Worm (Caenorhabditis elegans) whole organism, late embryonic: Measurements from ENCODE around the gene C56C10.4.

Source experiments
- ceh-24 ChIP-seq: sonication (generic microtip); optimal IDR thresholded peaks from 2 replicates; lab custom pipeline; 2016; ENCODE audit warnings: mild to moderate bottlenecking, missing genetic modification characterization, missing compliant biosample characterization
- ceh-34 ChIP-seq: sonication (generic microtip); optimal IDR thresholded peaks from 2 replicates; lab custom pipeline; 2016; ENCODE audit warnings: mild to moderate bottlenecking, missing genetic modification characterization, missing compliant biosample characterization
- ceh-45 ChIP-seq: fragments of 200-800 bp; sonication (Bioruptor generic); IDR thresholded peaks from 2 replicates; pipeline ENCODE4 v1.3.6; 2022; ENCODE audit warnings: missing genetic modification reagents, missing genetic modification characterization, missing compliant biosample characterization
- gmeb-2 ChIP-seq: sonication (generic microtip); optimal IDR thresholded peaks from 2 replicates; lab custom pipeline; 2016; ENCODE audit warnings: missing genetic modification characterization, inconsistent platforms, missing compliant biosample characterization
- mec-3 ChIP-seq: sonication (generic microtip); optimal IDR thresholded peaks from 2 replicates; lab custom pipeline; 2016; ENCODE audit warnings: borderline replicate concordance, missing genetic modification characterization, missing compliant biosample characterization
- nhr-232 ChIP-seq: sonication (generic microtip); optimal IDR thresholded peaks from 2 replicates; lab custom pipeline; 2016; ENCODE audit warnings: missing genetic modification characterization, missing compliant biosample characterization
- pag-3 ChIP-seq: sonication (generic microtip); optimal IDR thresholded peaks from 2 replicates; lab custom pipeline; 2016; ENCODE audit warnings: missing compliant biosample characterization, missing genetic modification characterization, borderline replicate concordance
- tbx-7 ChIP-seq: sonication (generic microtip); optimal IDR thresholded peaks from 2 replicates; lab custom pipeline; 2016; ENCODE audit warnings: missing genotype, missing genetic modification characterization, missing compliant biosample characterization
- zip-5 ChIP-seq: sonication (generic microtip); optimal IDR thresholded peaks from 2 replicates; lab custom pipeline; 2016; ENCODE audit warnings: missing genetic modification characterization, missing compliant biosample characterization

The C56C10.4 gene

DNA sequence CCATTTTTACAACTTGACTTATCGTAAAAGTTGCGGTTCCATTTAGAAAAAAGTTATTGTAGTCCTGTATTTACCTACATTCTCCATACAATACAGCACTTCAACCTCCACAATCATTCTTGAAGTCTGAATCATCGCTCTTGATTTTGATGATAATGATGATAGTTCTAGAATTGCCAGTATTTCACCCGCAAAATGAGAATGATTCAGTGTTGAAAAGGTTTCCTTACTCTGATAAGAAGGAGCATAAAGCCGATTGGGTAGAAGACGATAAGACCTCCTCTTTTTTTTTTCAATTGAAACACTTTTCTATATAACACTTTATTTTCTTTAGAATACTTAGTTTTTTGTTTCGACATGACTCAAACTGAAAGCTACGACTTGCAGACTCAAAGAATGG, 48.0 kb downstream of the C56C10.4 start, which contains the start of gene T19D12.4:
TSS of gene T19D12.4 (plus strand) at position 295 of the 400 bp plus-strand sequence.
- no peak for TF ChIP-seq pag-3 (tag; lab: Kevin White, UChicago)
- TF ChIP-seq ceh-34 (tag; lab: Kevin White, UChicago): no peak
- no peak for TF ChIP-seq mec-3
- TF ChIP-seq gmeb-2 (tag; lab: Kevin White, UChicago): no peak

DNA sequence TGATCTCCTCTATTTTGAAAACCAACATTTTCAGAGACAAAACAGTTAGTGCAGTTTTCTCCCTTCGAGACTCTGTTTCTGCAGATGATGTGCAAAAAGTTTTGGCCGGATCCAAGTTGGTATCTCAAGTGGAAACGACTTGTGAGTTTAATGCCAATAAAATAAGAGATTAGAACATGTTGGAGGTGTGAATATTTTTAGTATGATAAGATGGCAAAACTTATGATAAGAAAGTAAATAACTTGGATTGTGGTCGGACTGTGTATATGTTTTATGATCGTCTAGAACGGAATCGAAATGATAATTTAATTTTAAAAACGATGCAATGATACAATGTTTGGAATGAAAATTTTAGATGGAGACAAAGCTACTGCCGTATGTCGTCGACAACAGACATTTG, 49.1 kb downstream of the C56C10.4 start:
- TF ChIP-seq ceh-45 (GFP tag; lab: Robert Waterston, UW) (no peak), tbx-7 (tag; lab: Kevin White, UChicago) (no peak), ceh-24 (tag; lab: Kevin White, UChicago) (no peak), zip-5 (tag; lab: Kevin White, UChicago) (no peak), nhr-232 (no peak)
